Fruit fly (Drosophila melanogaster) whole organism, embryonic: ENCODE measurements around the gene Send1.

Experiments
- BtbVII ChIP-seq: fragments of 200-800 bp; sonication (Bioruptor generic); optimal IDR thresholded peaks from 3 replicates; lab custom pipeline; 2017; ENCODE audit warnings: missing biosample characterization, mild to moderate bottlenecking, missing genetic modification characterization
- CG10267 ChIP-seq: fragments of 200-800 bp; sonication (Bioruptor generic); optimal IDR thresholded peaks from 2 replicates; lab custom pipeline; 2018; ENCODE audit warnings: missing biosample characterization, mild to moderate bottlenecking, missing genetic modification characterization, moderate library complexity
- CG11247 ChIP-seq: fragments of 200-800 bp; sonication (Bioruptor generic); IDR thresholded peaks from 2 replicates; pipeline ENCODE4 v1.3.6; 2022; ENCODE audit warnings: missing biosample characterization, missing genetic modification characterization
- CG12659 ChIP-seq: fragments of 200-800 bp; sonication (Bioruptor generic); optimal IDR thresholded peaks from 3 replicates; lab custom pipeline; 2017; ENCODE audit warnings: mild to moderate bottlenecking, missing biosample characterization, missing genetic modification reagents, missing genetic modification characterization
- CG13287 ChIP-seq: fragments of 200-800 bp; sonication (Bioruptor generic); IDR thresholded peaks from 2 replicates; pipeline ENCODE4 v1.3.6; 2022; ENCODE audit warnings: missing biosample characterization, missing genetic modification characterization; ENCODE audit not compliant: partially characterized antibody
- CG15011 ChIP-seq: fragments of 200-800 bp; sonication (Bioruptor generic); optimal IDR thresholded peaks from 3 replicates; lab custom pipeline; 2018; ENCODE audit warnings: missing biosample characterization, mild to moderate bottlenecking, missing genetic modification characterization
- CG15479 ChIP-seq: fragments of 200-800 bp; sonication (Bioruptor generic); optimal IDR thresholded peaks from 3 replicates; lab custom pipeline; 2019; ENCODE audit warnings: missing biosample characterization, mild to moderate bottlenecking, missing genetic modification characterization, moderate library complexity
- CG17612 ChIP-seq: fragments of 200-800 bp; sonication (Bioruptor generic); IDR thresholded peaks from 2 replicates; pipeline ENCODE4 v1.3.6; 2022; ENCODE audit warnings: missing biosample characterization, missing genetic modification characterization
- CG2116 ChIP-seq: fragments of 200-800 bp; sonication (Bioruptor generic); optimal IDR thresholded peaks from 3 replicates; lab custom pipeline; 2018; ENCODE audit warnings: missing biosample characterization, mild to moderate bottlenecking, missing genetic modification characterization
- CG2199 ChIP-seq: fragments of 200-800 bp; sonication (Bioruptor generic); IDR thresholded peaks from 3 replicates; pipeline ENCODE4 v1.3.6; 2022; ENCODE audit warnings: missing biosample characterization, missing genetic modification characterization
- CG34376 ChIP-seq: fragments of 200-800 bp; sonication (Bioruptor generic); optimal IDR thresholded peaks from 2 replicates; lab custom pipeline; 2018; ENCODE audit warnings: missing biosample characterization, mild to moderate bottlenecking, missing genetic modification characterization
- CG4282 ChIP-seq: fragments of 200-800 bp; sonication (Bioruptor generic); optimal IDR thresholded peaks from 2 replicates; lab custom pipeline; 2016; ENCODE audit warnings: missing biosample characterization, missing genetic modification characterization
- CG4617 ChIP-seq: fragments of 200-800 bp; sonication (Bioruptor generic); optimal IDR thresholded peaks from 3 replicates; lab custom pipeline; 2016; ENCODE audit warnings: missing biosample characterization, missing genetic modification characterization, borderline replicate concordance
- CG4707 ChIP-seq: fragments of 200-800 bp; sonication (Bioruptor generic); optimal IDR thresholded peaks from 2 replicates; lab custom pipeline; 2018; ENCODE audit warnings: missing biosample characterization, mild to moderate bottlenecking, missing genetic modification characterization, moderate library complexity
- CG8290 ChIP-seq, 3 experiments: fragments of 200-800 bp; sonication (Bioruptor generic); optimal IDR thresholded peaks; 2 replicates each; lab custom pipeline; 2016 to 2019; ENCODE audit warnings: missing biosample characterization in 3 of 3, missing genetic modification characterization in 3 of 3, mild to moderate bottlenecking in 2 of 3, moderate library complexity in 1 of 3
- CG8765 ChIP-seq: fragments of 200-800 bp; sonication (Bioruptor generic); IDR thresholded peaks from 2 replicates; pipeline ENCODE4 v1.3.6; 2022; ENCODE audit warnings: missing biosample characterization, missing genetic modification characterization
- Drgx ChIP-seq: fragments of 200-800 bp; sonication (Bioruptor generic); IDR thresholded peaks from 2 replicates; pipeline ENCODE4 v1.3.6; 2022; ENCODE audit warnings: missing biosample characterization, missing genetic modification characterization
- HLH4C ChIP-seq: fragments of 200-800 bp; sonication (Bioruptor generic); IDR thresholded peaks from 3 replicates; pipeline ENCODE4 v1.3.6; 2022; ENCODE audit warnings: missing biosample characterization, missing genetic modification characterization; ENCODE audit not compliant: partially characterized antibody
- HLHmδ ChIP-seq: fragments of 200-800 bp; sonication (Bioruptor generic); optimal IDR thresholded peaks from 2 replicates; lab custom pipeline; 2018; ENCODE audit warnings: missing biosample characterization, mild to moderate bottlenecking, missing genetic modification characterization, moderate library complexity
- HmgD ChIP-seq: fragments of 200-800 bp; sonication (Bioruptor generic); optimal IDR thresholded peaks from 3 replicates; lab custom pipeline; 2016; ENCODE audit warnings: missing biosample characterization, missing genetic modification characterization
- Pdp1 ChIP-seq, 2 experiments: fragments of 200-800 bp; sonication (Bioruptor generic); optimal IDR thresholded peaks; 3 replicates each; lab custom pipeline; 2016; ENCODE audit warnings: missing biosample characterization in 2 of 2, missing genetic modification characterization in 2 of 2, mild to moderate bottlenecking in 1 of 2, moderate library complexity in 1 of 2
- Six4 ChIP-seq: fragments of 200-800 bp; sonication (Bioruptor generic); optimal IDR thresholded peaks from 2 replicates; lab custom pipeline; 2016; ENCODE audit warnings: missing biosample characterization, missing genetic modification characterization
- ara ChIP-seq: fragments of 200-800 bp; sonication (Bioruptor generic); IDR thresholded peaks from 2 replicates; pipeline ENCODE4 v1.3.6; 2022; ENCODE audit warnings: missing biosample characterization, missing genetic modification characterization
- ato ChIP-seq: fragments of 200-800 bp; sonication (Bioruptor generic); IDR thresholded peaks from 2 replicates; pipeline ENCODE4 v1.3.6; 2022; ENCODE audit warnings: missing biosample characterization, missing genetic modification characterization; ENCODE audit not compliant: partially characterized antibody
- bab2 ChIP-seq: fragments of 200-800 bp; sonication (Bioruptor generic); optimal IDR thresholded peaks from 2 replicates; lab custom pipeline; 2016; ENCODE audit warnings: missing biosample characterization, missing genetic modification characterization
- corto ChIP-seq: fragments of 200-800 bp; sonication (Bioruptor generic); optimal IDR thresholded peaks from 2 replicates; lab custom pipeline; 2016; ENCODE audit warnings: missing biosample characterization, mild to moderate bottlenecking, missing genetic modification characterization, moderate library complexity
- crol ChIP-seq: fragments of 200-800 bp; sonication (Bioruptor generic); IDR thresholded peaks from 2 replicates; pipeline ENCODE4 v1.3.6; 2022; ENCODE audit warnings: missing biosample characterization, missing genetic modification characterization
- crp ChIP-seq, 2 experiments: fragments of 200-800 bp; sonication (Bioruptor generic); optimal IDR thresholded peaks; 2 replicates in 1 of 2; 3 replicates in 1 of 2; lab custom pipeline; 2017; ENCODE audit warnings: missing biosample characterization in 2 of 2, missing genetic modification characterization in 2 of 2, mild to moderate bottlenecking in 1 of 2, moderate library complexity in 1 of 2
- fu2 ChIP-seq: fragments of 200-800 bp; sonication (Bioruptor generic); optimal IDR thresholded peaks from 2 replicates; lab custom pipeline; 2016; ENCODE audit warnings: missing biosample characterization, missing genetic modification characterization
- gfzf ChIP-seq: fragments of 200-800 bp; sonication (Bioruptor generic); optimal IDR thresholded peaks from 2 replicates; lab custom pipeline; 2016; ENCODE audit warnings: missing biosample characterization, mild to moderate bottlenecking, missing genetic modification characterization, moderate library complexity
- grn ChIP-seq: fragments of 200-800 bp; sonication (Bioruptor generic); optimal IDR thresholded peaks from 3 replicates; lab custom pipeline; 2017; ENCODE audit warnings: missing biosample characterization, missing genetic modification characterization
- hb ChIP-seq: fragments of 200-800 bp; sonication (Bioruptor generic); IDR thresholded peaks from 3 replicates; pipeline ENCODE4 v1.3.6; 2022; ENCODE audit warnings: missing biosample characterization, missing genetic modification characterization; ENCODE audit not compliant: partially characterized antibody
- hbn ChIP-seq: fragments of 200-800 bp; sonication (Bioruptor generic); IDR thresholded peaks from 2 replicates; pipeline ENCODE4 v1.3.6; 2022; ENCODE audit warnings: missing biosample characterization, missing genetic modification characterization; ENCODE audit not compliant: partially characterized antibody
- lab ChIP-seq: fragments of 200-800 bp; sonication (Bioruptor generic); optimal IDR thresholded peaks from 3 replicates; lab custom pipeline; 2017; ENCODE audit warnings: missing biosample characterization, missing genetic modification characterization, mild to moderate bottlenecking, moderate library complexity, missing genetic modification reagents
- mld ChIP-seq: fragments of 200-800 bp; sonication (Bioruptor generic); IDR thresholded peaks from 3 replicates; pipeline ENCODE4 v1.3.6; 2022; ENCODE audit warnings: missing biosample characterization, missing genetic modification characterization; ENCODE audit not compliant: partially characterized antibody
- nmo ChIP-seq: fragments of 200-800 bp; sonication (Bioruptor generic); optimal IDR thresholded peaks from 2 replicates; lab custom pipeline; 2018; ENCODE audit warnings: missing biosample characterization, mild to moderate bottlenecking, missing genetic modification characterization, moderate library complexity
- scrt ChIP-seq: fragments of 200-800 bp; sonication (Bioruptor generic); optimal IDR thresholded peaks from 2 replicates; lab custom pipeline; 2018; ENCODE audit warnings: missing biosample characterization, mild to moderate bottlenecking, missing genetic modification characterization, moderate library complexity
- sens ChIP-seq: fragments of 200-800 bp; sonication (Bioruptor generic); peaks from one replicate; lab custom pipeline; 2016; ENCODE audit warnings: missing biosample characterization, missing genetic modification characterization
- shn ChIP-seq: fragments of 200-800 bp; sonication (Bioruptor generic); optimal IDR thresholded peaks from 3 replicates; lab custom pipeline; 2016; ENCODE audit warnings: missing biosample characterization, missing genetic modification characterization
- sr ChIP-seq: fragments of 200-800 bp; sonication (Bioruptor generic); IDR thresholded peaks from 3 replicates; pipeline ENCODE4 v1.3.6; 2022; ENCODE audit warnings: missing biosample characterization, missing genetic modification characterization
- sug ChIP-seq: fragments of 200-800 bp; optimal IDR thresholded peaks from 2 replicates; lab custom pipeline; 2019; ENCODE audit warnings: missing biosample characterization, mild to moderate bottlenecking, missing genetic modification characterization, moderate library complexity
- tap ChIP-seq: fragments of 200-800 bp; optimal IDR thresholded peaks from 3 replicates; lab custom pipeline; 2019; ENCODE audit warnings: missing biosample characterization, mild to moderate bottlenecking, missing genetic modification characterization, moderate library complexity
- tll ChIP-seq, 2 experiments: fragments of 200-800 bp in 1 of 2; fragments of >200 bp in 1 of 2; sonication (Bioruptor generic) in 1 of 2; optimal IDR thresholded peaks; 2 replicates each; lab custom pipeline; 2017 to 2019; ENCODE audit warnings: missing biosample characterization in 2 of 2, missing genetic modification characterization in 2 of 2, mild to moderate bottlenecking in 1 of 2, moderate library complexity in 1 of 2
- wdn ChIP-seq: fragments of 200-800 bp; sonication (Bioruptor generic); IDR thresholded peaks from 2 replicates; pipeline ENCODE4 v1.3.6; 2022; ENCODE audit warnings: missing biosample characterization, missing genetic modification characterization
- zen2 ChIP-seq: fragments of 200-800 bp; sonication (Bioruptor generic); IDR thresholded peaks from 3 replicates; pipeline ENCODE4 v1.3.6; 2022; ENCODE audit warnings: missing biosample characterization, missing genetic modification characterization; ENCODE audit not compliant: partially characterized antibody
- zf30C ChIP-seq: fragments of 200-800 bp; sonication (Bioruptor generic); optimal IDR thresholded peaks from 3 replicates; lab custom pipeline; 2018; ENCODE audit warnings: missing biosample characterization, mild to moderate bottlenecking, missing genetic modification characterization

The Send1 gene

DNA sequence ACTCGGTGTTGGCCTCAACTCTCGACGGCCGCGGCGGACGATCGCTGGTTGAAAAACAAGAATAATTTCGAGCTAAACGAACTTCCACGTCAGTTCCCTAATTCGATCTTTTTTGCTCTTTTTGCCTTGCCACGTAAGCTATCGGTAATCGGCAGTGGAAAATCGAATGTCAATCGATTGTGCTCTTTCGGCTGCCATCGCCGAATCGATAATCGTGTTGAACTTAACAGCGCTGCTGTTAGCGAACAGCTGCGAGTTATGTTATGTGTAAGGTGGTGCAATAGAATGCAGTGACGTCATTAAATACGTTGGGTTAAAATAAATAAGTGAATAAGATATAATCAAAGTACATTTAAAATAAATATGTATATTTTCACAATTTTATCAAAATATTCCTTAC lies 18.1 kb downstream of the Send1 start, which contains the start of gene Sec24CD (continued):
- TF ChIP-seq CG13287 (GFP tag; lab: Robert Waterston, UW) (peak; percentile 97), CG4617 (GFP tag; lab: Kevin White, UChicago) (peak; percentile 57), CG2116 (GFP tag; lab: Kevin White, UChicago) (peak; percentile 68), HLHmδ (GFP tag; lab: Kevin White, UChicago) (peak; percentile 56), CG8765 (no peak), CG10267 (tag; lab: Kevin White, UChicago) (peak; percentile 68), CG12659 (peak; percentile 73), zen2 (GFP tag; lab: Robert Waterston, UW) (peak; percentile 96), shn (GFP tag; lab: Kevin White, UChicago) (no peak), bab2 (GFP tag; lab: Kevin White, UChicago) (no peak), CG34376 (GFP tag; lab: Kevin White, UChicago) (peak; percentile 35), mld (GFP tag; lab: Robert Waterston, UW) (peak; percentile 94), crp (GFP tag; optimal IDR thresholded peaks at IDR 0.05; lab: Kevin White, UChicago) (peak; percentile 20 to 88), hb (GFP tag; lab: Robert Waterston, UW) (peak; percentile 93), CG15011 (GFP tag; lab: Kevin White, UChicago) (no peak), ato (GFP tag; lab: Robert Waterston, UW) (peak; percentile 98)

DNA sequence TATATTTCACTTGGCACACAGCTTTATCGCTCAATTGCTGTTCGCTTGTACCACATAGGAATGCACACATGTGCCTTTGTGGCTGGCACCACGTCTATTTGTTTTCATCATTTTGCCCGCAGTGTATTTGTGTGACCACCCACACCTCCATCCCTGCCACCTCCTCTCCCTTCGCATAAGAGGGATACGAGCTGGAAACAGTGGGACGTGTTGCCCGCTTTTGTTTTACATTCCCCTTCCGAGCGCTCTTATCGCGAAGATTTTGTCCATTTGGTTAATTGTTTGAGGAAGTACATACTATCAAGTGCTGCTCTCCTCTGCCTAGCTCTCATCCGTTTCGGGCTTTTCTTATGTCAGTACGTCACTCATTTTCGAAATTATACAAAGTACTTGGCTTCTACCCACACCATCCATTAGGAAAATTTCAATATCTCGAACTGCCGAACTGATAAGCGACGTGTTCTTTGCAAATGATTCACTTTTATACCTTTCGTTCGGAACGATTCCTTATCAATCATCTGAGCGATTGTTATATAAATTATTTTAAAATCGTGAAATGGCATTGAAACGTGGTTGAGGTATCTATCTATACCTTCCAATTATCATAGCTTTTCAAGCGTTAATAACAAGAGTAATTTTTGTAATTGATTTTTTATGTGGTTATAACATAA lies 26.5 kb downstream of the Send1 start:
- TF ChIP-seq scrt (GFP tag; lab: Kevin White, UChicago) (no peak), tap (tag; lab: Kevin White, UChicago) (no peak), HLH4C (GFP tag; lab: Robert Waterston, UW) (0 out of 3 replicates have a peak, but pooled peaks have one; percentile 16), ara (peak; percentile 18; the same call in 1 of the 2 replicates), HmgD (GFP tag; lab: Kevin White, UChicago) (no peak), Drgx (GFP tag; lab: Robert Waterston, UW) (0 out of 2 replicates have a peak, but pooled peaks have one; percentile 23), hbn (GFP tag; lab: Robert Waterston, UW) (no peak), zf30C (GFP tag; lab: Kevin White, UChicago) (no peak), CG11247 (GFP tag; lab: Robert Waterston, UW) (no peak), grn (GFP tag; lab: Kevin White, UChicago) (peak; percentile 71), CG8290 (GFP tag; optimal IDR thresholded peaks at IDR 0.05; lab: Kevin White, UChicago) (no peak), CG8290 (tag; optimal IDR thresholded peaks at IDR 0.05; lab: Kevin White, UChicago) (peak in 1 of 2 experiments; percentile 37), tll (GFP tag; optimal IDR thresholded peaks at IDR 0.05; lab: Kevin White, UChicago) (no peak), CG2199 (GFP tag; lab: Robert Waterston, UW) (peak; percentile 32; the same call in 1 of the 3 replicates), CG4282 (GFP tag; lab: Kevin White, UChicago) (no peak), fu2 (GFP tag; lab: Kevin White, UChicago) (no peak), crol (peak; percentile 87), Pdp1 (GFP tag; optimal IDR thresholded peaks at IDR 0.05; lab: Kevin White, UChicago) (peak in 1 of 2 experiments; percentile 84), corto (GFP tag; lab: Kevin White, UChicago) (peak; percentile 9), CG4707 (GFP tag; lab: Kevin White, UChicago) (peak; percentile 16), sr (GFP tag; lab: Robert Waterston, UW) (peak; percentile 60; the same call in 2 of the 3 replicates), CG15479 (peak; percentile 30), wdn (GFP tag; lab: Robert Waterston, UW) (no peak), CG17612 (GFP tag; lab: Robert Waterston, UW) (no peak), sens (GFP tag; lab: Kevin White, UChicago) (peak; percentile 52), BtbVII (GFP tag; lab: Kevin White, UChicago) (peak; percentile 62), Six4 (GFP tag; lab: Kevin White, UChicago) (no peak), gfzf (GFP tag; lab: Kevin White, UChicago) (no peak), lab (GFP tag; lab: Kevin White, UChicago) (peak; percentile 29), sug (tag; lab: Kevin White, UChicago) (peak; percentile 13), nmo (GFP tag; lab: Kevin White, UChicago) (no peak)
